Worm (Caenorhabditis elegans) whole organism, late embryonic: ENCODE data around the gene clec-7.
"Not testable (repeated sequence)": the region's sequence is repeated elsewhere in the genome, so short reads cannot be mapped to it uniquely, and the experiment has no call there.

ENCODE experiments used
- F13H6.1 ChIP-seq: sonication (generic microtip); optimal IDR thresholded peaks from 2 replicates; lab custom pipeline; 2016; ENCODE audit warnings: missing genetic modification characterization, missing compliant biosample characterization
- K02D7.2 ChIP-seq: sonication (generic microtip); optimal IDR thresholded peaks from 2 replicates; lab custom pipeline; 2017; ENCODE audit warnings: mild to moderate bottlenecking, missing genetic modification characterization, missing compliant biosample characterization
- T23F11.4 ChIP-seq: fragments of 200-800 bp; sonication (Bioruptor generic); optimal IDR thresholded peaks from 2 replicates; lab custom pipeline; 2018; ENCODE audit warnings: mild to moderate bottlenecking, missing genetic modification characterization, missing compliant biosample characterization
- Y22D7AL.16 ChIP-seq: sonication (generic microtip); optimal IDR thresholded peaks from 2 replicates; lab custom pipeline; 2016; ENCODE audit warnings: missing genetic modification characterization, missing compliant biosample characterization
- ama-1 ChIP-seq: fragments of 150-350 bp; optimal IDR thresholded peaks from 2 replicates; lab custom pipeline; 2014
- ceh-14 ChIP-seq: sonication (generic microtip); optimal IDR thresholded peaks from 2 replicates; lab custom pipeline; 2016; ENCODE audit warnings: missing genotype, missing genetic modification characterization, missing compliant biosample characterization
- ceh-18 ChIP-seq: sonication (generic microtip); optimal IDR thresholded peaks from 2 replicates; lab custom pipeline; 2016; ENCODE audit warnings: missing genetic modification characterization, missing compliant biosample characterization
- ceh-24 ChIP-seq: sonication (generic microtip); optimal IDR thresholded peaks from 2 replicates; lab custom pipeline; 2016; ENCODE audit warnings: mild to moderate bottlenecking, missing genetic modification characterization, missing compliant biosample characterization
- ceh-31 ChIP-seq: sonication (generic microtip); optimal IDR thresholded peaks from 2 replicates; lab custom pipeline; 2016; ENCODE audit warnings: missing genetic modification characterization, missing compliant biosample characterization
- ceh-45 ChIP-seq: fragments of 200-800 bp; sonication (Bioruptor generic); IDR thresholded peaks from 2 replicates; pipeline ENCODE4 v1.3.6; 2022; ENCODE audit warnings: missing genetic modification reagents, missing genetic modification characterization, missing compliant biosample characterization
- ceh-9 ChIP-seq: sonication (generic microtip); optimal IDR thresholded peaks from 2 replicates; lab custom pipeline; 2016; ENCODE audit warnings: mild to moderate bottlenecking, missing genetic modification characterization, inconsistent platforms, missing compliant biosample characterization
- che-1 ChIP-seq: sonication (generic microtip); optimal IDR thresholded peaks from 2 replicates; lab custom pipeline; 2016; ENCODE audit warnings: mild to moderate bottlenecking, missing genetic modification characterization, missing compliant biosample characterization
- dmd-4 ChIP-seq: sonication (generic microtip); optimal IDR thresholded peaks from 2 replicates; lab custom pipeline; 2016; ENCODE audit warnings: borderline replicate concordance, missing genetic modification characterization, missing compliant biosample characterization
- elt-2 ChIP-seq: sonication (generic microtip); optimal IDR thresholded peaks from 2 replicates; lab custom pipeline; 2016; ENCODE audit warnings: missing genetic modification reagents, missing genetic modification characterization, missing compliant biosample characterization
- elt-4 ChIP-seq: sonication (generic microtip); optimal IDR thresholded peaks from 2 replicates; lab custom pipeline; 2016; ENCODE audit warnings: missing genetic modification characterization, missing compliant biosample characterization
- ets-4 ChIP-seq: sonication (generic microtip); optimal IDR thresholded peaks from 2 replicates; lab custom pipeline; 2016; ENCODE audit warnings: missing genetic modification characterization, missing compliant biosample characterization
- eyg-1 ChIP-seq: sonication (generic microtip); optimal IDR thresholded peaks from 2 replicates; lab custom pipeline; 2016; ENCODE audit warnings: missing genotype, missing genetic modification characterization, missing compliant biosample characterization
- fax-1 ChIP-seq: sonication (generic microtip); optimal IDR thresholded peaks from 2 replicates; lab custom pipeline; 2016; ENCODE audit warnings: missing genotype, missing genetic modification characterization, missing compliant biosample characterization
- fkh-10 ChIP-seq: fragments of 150-350 bp; optimal IDR thresholded peaks from 2 replicates; lab custom pipeline; 2014; ENCODE audit warnings: missing biosample characterization, missing genetic modification reagents, missing genetic modification characterization
- hlh-13 ChIP-seq: fragments of 200-800 bp; sonication (Bioruptor generic); optimal IDR thresholded peaks from 2 replicates; lab custom pipeline; 2018; ENCODE audit warnings: mild to moderate bottlenecking, missing genetic modification characterization, missing compliant biosample characterization
- hlh-8 ChIP-seq: sonication (generic microtip); optimal IDR thresholded peaks from 2 replicates; lab custom pipeline; 2016; ENCODE audit warnings: missing genotype, missing genetic modification characterization, missing compliant biosample characterization
- mec-3 ChIP-seq: sonication (generic microtip); optimal IDR thresholded peaks from 2 replicates; lab custom pipeline; 2016; ENCODE audit warnings: borderline replicate concordance, missing genetic modification characterization, missing compliant biosample characterization
- nhr-11 ChIP-seq: fragments of 150-350 bp; optimal IDR thresholded peaks from 2 replicates; lab custom pipeline; 2014; ENCODE audit warnings: missing biosample characterization, missing genetic modification characterization
- nhr-232 ChIP-seq: sonication (generic microtip); optimal IDR thresholded peaks from 2 replicates; lab custom pipeline; 2016; ENCODE audit warnings: missing genetic modification characterization, missing compliant biosample characterization
- npax-4 ChIP-seq: sonication (generic microtip); optimal IDR thresholded peaks from 2 replicates; lab custom pipeline; 2016; ENCODE audit warnings: missing genetic modification characterization, missing compliant biosample characterization
- pax-1 ChIP-seq: fragments of 150-350 bp; optimal IDR thresholded peaks from 2 replicates; lab custom pipeline; 2014; ENCODE audit warnings: missing biosample characterization, missing genetic modification characterization
- pha-2 ChIP-seq: sonication (generic microtip); optimal IDR thresholded peaks from 2 replicates; lab custom pipeline; 2017; ENCODE audit warnings: mild to moderate bottlenecking, missing genetic modification characterization, missing compliant biosample characterization
- pqm-1 ChIP-seq: sonication (generic microtip); optimal IDR thresholded peaks from 2 replicates; lab custom pipeline; 2016; ENCODE audit warnings: missing genetic modification characterization, missing compliant biosample characterization
- pros-1 ChIP-seq: fragments of 150-350 bp; optimal IDR thresholded peaks from 2 replicates; lab custom pipeline; 2014; ENCODE audit warnings: missing biosample characterization, missing genetic modification reagents, missing genetic modification characterization
- ref-2 ChIP-seq: sonication (generic microtip); optimal IDR thresholded peaks from 2 replicates; lab custom pipeline; 2016; ENCODE audit warnings: missing genetic modification characterization, missing compliant biosample characterization
- rnt-1 ChIP-seq: sonication (generic microtip); optimal IDR thresholded peaks from 2 replicates; lab custom pipeline; 2016; ENCODE audit warnings: missing genetic modification characterization, missing compliant biosample characterization
- sdc-2 ChIP-seq: sonication (generic microtip); optimal IDR thresholded peaks from 2 replicates; lab custom pipeline; 2016; ENCODE audit warnings: missing genotype, missing genetic modification characterization, missing compliant biosample characterization
- sox-4 ChIP-seq: sonication (generic microtip); optimal IDR thresholded peaks from 2 replicates; lab custom pipeline; 2017; ENCODE audit warnings: mild to moderate bottlenecking, missing genetic modification characterization, inconsistent platforms, missing compliant biosample characterization
- syd-9 ChIP-seq: sonication (generic microtip); optimal IDR thresholded peaks from 2 replicates; lab custom pipeline; 2016; ENCODE audit warnings: mild to moderate bottlenecking, missing genetic modification characterization, moderate library complexity, missing compliant biosample characterization
- tbx-2 ChIP-seq: sonication (generic microtip); optimal IDR thresholded peaks from 2 replicates; lab custom pipeline; 2016; ENCODE audit warnings: missing genetic modification characterization, missing compliant biosample characterization
- tbx-7 ChIP-seq: sonication (generic microtip); optimal IDR thresholded peaks from 2 replicates; lab custom pipeline; 2016; ENCODE audit warnings: missing genotype, missing genetic modification characterization, missing compliant biosample characterization
- ttx-3 ChIP-seq: sonication (generic microtip); optimal IDR thresholded peaks from 2 replicates; lab custom pipeline; 2016; ENCODE audit warnings: missing genetic modification reagents, missing genetic modification characterization, missing compliant biosample characterization
- unc-55 ChIP-seq: sonication (generic microtip); optimal IDR thresholded peaks from 2 replicates; lab custom pipeline; 2017; ENCODE audit warnings: missing biosample characterization, missing genetic modification reagents, missing genetic modification characterization
- zip-5 ChIP-seq: sonication (generic microtip); optimal IDR thresholded peaks from 2 replicates; lab custom pipeline; 2016; ENCODE audit warnings: missing genetic modification characterization, missing compliant biosample characterization
- ztf-16 ChIP-seq: sonication (generic microtip); optimal IDR thresholded peaks from 2 replicates; lab custom pipeline; 2017; ENCODE audit warnings: missing genetic modification characterization, missing compliant biosample characterization

The clec-7 gene

DNA sequence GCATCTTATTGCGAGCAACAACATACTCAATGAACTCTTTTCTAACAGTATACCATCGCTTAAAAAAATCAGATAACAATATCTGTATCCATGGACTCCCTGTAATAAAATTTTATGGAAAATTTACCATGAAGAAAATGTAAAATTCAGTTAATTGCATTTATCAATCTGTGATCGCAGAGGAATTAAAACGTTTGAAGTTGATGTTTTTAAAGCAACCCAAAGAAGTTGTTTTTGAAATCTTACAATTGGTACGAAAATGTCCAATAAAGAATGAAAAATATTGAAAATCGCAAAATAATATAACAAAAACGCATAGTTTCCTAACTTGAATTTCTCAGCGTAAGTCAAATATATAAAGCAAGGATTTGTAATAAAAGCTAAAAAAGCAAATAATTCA is 30.9 kb upstream of the clec-7 start, which contains the start of gene srj-32:
TSS of gene srj-32 (minus strand) at position 101 of the 400 bp plus-strand sequence.
- TF ChIP-seq hlh-13 (GFP tag; lab: Kevin White, UChicago) = no peak
- no peak for TF ChIP-seq ceh-24 (tag; lab: Kevin White, UChicago)
- TF ChIP-seq ztf-16 = no peak
- no peak for TF ChIP-seq sdc-2 (tag; lab: Kevin White, UChicago)
- no peak for TF ChIP-seq nhr-232
- no peak for TF ChIP-seq mec-3
- no peak for TF ChIP-seq dmd-4 (tag; lab: Kevin White, UChicago)
- TF ChIP-seq che-1 = no peak
- no peak for TF ChIP-seq ama-1 (lab: Kevin White, UChicago)
- TF ChIP-seq ets-4 = no peak
- no peak for TF ChIP-seq ceh-45 (GFP tag; lab: Robert Waterston, UW)
- no peak for TF ChIP-seq npax-4 (tag; lab: Kevin White, UChicago)
- TF ChIP-seq tbx-2 (tag; lab: Kevin White, UChicago) = no peak
- TF ChIP-seq ceh-31 (tag; lab: Kevin White, UChicago) = no peak
- TF ChIP-seq hlh-8 = no peak
- TF ChIP-seq ceh-14 = no peak

- no peak for TF ChIP-seq eyg-1 (tag; lab: Kevin White, UChicago)
- no peak for TF ChIP-seq elt-4
- no peak for TF ChIP-seq pax-1 (tag; lab: Kevin White, UChicago)
Measured at ce11 chrV:7298463-7298862, 29.7 kb upstream of the clec-7 start, which contains the start of gene F07G11.3. Gene F07G11.3 (plus strand): TSS chrV:7298763.

ce11 chrV:7304506-7304905 is 23.7 kb upstream of the clec-7 start, which contains the start of gene F07G11.2:
Gene F07G11.2 (plus strand): TSS chrV:7304806.
- TF ChIP-seq ceh-45 (GFP tag; lab: Robert Waterston, UW); pros-1 (tag; lab: Kevin White, UChicago); tbx-2 (tag; lab: Kevin White, UChicago): not testable (repeated sequence)

DNA sequence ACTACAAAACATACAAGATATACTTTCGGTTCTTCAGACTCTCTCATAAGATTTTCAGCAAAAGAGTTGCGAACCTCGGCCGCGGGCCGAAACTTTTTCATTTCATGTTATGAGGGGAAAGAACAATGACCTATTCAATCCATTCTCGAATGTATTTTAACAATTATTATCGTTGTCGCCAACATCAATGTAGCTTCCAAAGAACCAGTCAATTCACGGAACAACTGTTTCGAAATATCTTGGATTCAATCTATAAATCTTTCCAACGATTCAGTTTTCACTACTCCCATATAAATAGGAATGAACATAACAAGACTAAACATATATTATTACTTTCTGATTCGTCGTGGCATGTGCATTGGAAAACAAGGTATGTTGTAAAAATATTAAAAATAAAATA is 21.1 kb upstream of the clec-7 start, which contains the start of gene F07G11.1:
TSS of gene F07G11.1 (plus strand) at position 301 of the 400 bp plus-strand sequence.
- TF ChIP-seq K02D7.2 (no peak), fax-1 (no peak), ttx-3 (tag; lab: Kevin White, UChicago) (no peak), syd-9 (tag; lab: Kevin White, UChicago) (no peak), dmd-4 (tag; lab: Kevin White, UChicago) (no peak), ceh-9 (tag; lab: Kevin White, UChicago) (no peak), ceh-18 (tag; lab: Kevin White, UChicago) (no peak), elt-2 (tag; lab: Kevin White, UChicago) (no peak), rnt-1 (tag; lab: Kevin White, UChicago) (no peak), eyg-1 (tag; lab: Kevin White, UChicago) (no peak), hlh-13 (GFP tag; lab: Kevin White, UChicago) (no peak), ama-1 (lab: Kevin White, UChicago) (no peak), fkh-10 (no peak), tbx-7 (tag; lab: Kevin White, UChicago) (no peak), pha-2 (tag; lab: Kevin White, UChicago) (no peak), pros-1 (tag; lab: Kevin White, UChicago) (no peak), sox-4 (tag; lab: Kevin White, UChicago) (no peak), tbx-2 (tag; lab: Kevin White, UChicago) (no peak), T23F11.4 (GFP tag; lab: Kevin White, UChicago) (no peak)

- TF ChIP-seq zip-5 (tag; lab: Kevin White, UChicago) (no peak), che-1 (no peak), fax-1 (no peak), tbx-2 (tag; lab: Kevin White, UChicago) (no peak), ceh-45 (GFP tag; lab: Robert Waterston, UW) (no peak), ceh-9 (tag; lab: Kevin White, UChicago) (no peak), ref-2 (no peak), fkh-10 (no peak), pha-2 (tag; lab: Kevin White, UChicago) (no peak), Y22D7AL.16 (no peak), F13H6.1 (tag; lab: Kevin White, UChicago) (no peak), rnt-1 (tag; lab: Kevin White, UChicago) (no peak), ztf-16 (no peak), unc-55 (GFP tag; lab: Kevin White, UChicago) (no peak), elt-2 (tag; lab: Kevin White, UChicago) (no peak), dmd-4 (tag; lab: Kevin White, UChicago) (no peak), pros-1 (tag; lab: Kevin White, UChicago) (no peak), pqm-1 (tag; lab: Kevin White, UChicago) (no peak), hlh-8 (no peak), nhr-11 (tag; lab: Kevin White, UChicago) (no peak)
Measured at ce11 chrV:7313233-7313632, 15.0 kb upstream of the clec-7 start, which contains the start of gene srx-6. Gene srx-6 (minus strand): TSS chrV:7313333.
